Worm (Caenorhabditis elegans): ENCODE measurements around the gene syg-1.

- TF ChIP-seq ama-1 (optimal IDR thresholded peaks at IDR 0.05) (no peak), mef-2 (tag; optimal IDR thresholded peaks at IDR 0.05) (no peak), nhr-11 (tag; optimal IDR thresholded peaks at IDR 0.05) (no peak), nhr-76 (tag; optimal IDR thresholded peaks at IDR 0.05) (no peak)
Measured at ce11 chrX:2459793-2460192, 55.3 kb downstream of the syg-1 start, which contains the start of gene fox-1.
